Fruit fly (Drosophila melanogaster): ENCODE measurements around the gene dpr17.

dpr17 gene

DNA sequence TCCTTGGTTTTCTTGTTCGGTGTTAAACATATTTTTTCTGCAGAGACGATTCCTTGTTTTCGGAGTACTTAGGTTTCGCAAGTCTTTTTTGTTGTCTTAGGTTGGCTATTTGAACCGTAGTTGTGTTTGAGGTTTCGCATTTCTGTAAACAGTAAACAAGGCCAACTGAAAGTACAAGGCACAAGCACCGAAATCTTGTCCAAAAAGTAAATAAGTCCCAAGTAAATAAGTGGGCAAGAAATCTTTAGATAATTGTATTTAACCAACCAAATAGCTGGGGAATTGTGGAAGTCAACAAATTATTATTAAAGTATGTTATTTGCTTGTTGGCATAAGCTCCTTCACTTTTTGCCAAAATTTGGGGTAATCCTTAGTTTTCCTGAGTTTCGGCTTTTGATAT, 19.0 kb downstream of the dpr17 start:
- TF ChIP-seq CG4496 (GFP tag; IDR thresholded peaks at IDR 0.05) (no peak), Pif1A (GFP tag; optimal IDR thresholded peaks at IDR 0.05) (no peak), Pif1B (GFP tag; optimal IDR thresholded peaks at IDR 0.05) (no peak), CG9948 (tag; optimal IDR thresholded peaks at IDR 0.05) (no peak), CG12605 (GFP tag; IDR thresholded peaks at IDR 0.05) (no peak), gl (tag; optimal IDR thresholded peaks at IDR 0.05) (no peak), fd96Ca (GFP tag; IDR thresholded peaks at IDR 0.05) (no peak), CG17806 (tag; optimal IDR thresholded peaks at IDR 0.05) (no peak), rn (GFP tag; IDR thresholded peaks at IDR 0.05) (no peak), CG8301 (tag; optimal IDR thresholded peaks at IDR 0.05) (no peak)

DNA sequence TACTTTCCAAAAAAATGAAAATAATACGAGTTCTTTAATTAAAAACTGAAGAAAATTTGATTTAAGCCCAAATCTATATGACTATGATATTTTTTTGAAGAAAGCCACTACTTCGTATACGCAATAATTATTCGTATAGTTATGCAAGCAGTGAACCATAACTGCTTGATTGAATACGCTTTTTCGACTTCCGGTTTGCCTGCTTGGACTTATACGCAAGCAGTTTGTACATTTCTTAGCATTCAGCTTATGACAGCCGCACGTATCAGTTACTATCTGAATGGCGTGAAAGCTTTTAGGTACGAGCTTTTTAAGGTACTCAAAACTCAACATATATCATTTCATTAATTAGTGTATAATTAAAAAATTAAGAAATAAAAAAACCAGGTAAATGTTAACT, 26.5 kb downstream of the dpr17 start:
- TF ChIP-seq CG34367 (tag; optimal IDR thresholded peaks at IDR 0.05) = peak; percentile 78
- peak; percentile 51 for TF ChIP-seq Ets98B (GFP tag; IDR thresholded peaks at IDR 0.05)
- peak; percentile 15 for TF ChIP-seq Pif1B (GFP tag; optimal IDR thresholded peaks at IDR 0.05)
- TF ChIP-seq EcR (GFP tag; optimal IDR thresholded peaks at IDR 0.05) = no peak
- peak; percentile 48; the same call in 1 of the 2 replicates for TF ChIP-seq CG10348 (GFP tag; IDR thresholded peaks at IDR 0.05)
- peak; percentile 97 for TF ChIP-seq CG4496 (GFP tag; IDR thresholded peaks at IDR 0.05)
- peak; percentile 49 for TF ChIP-seq Pif1A (GFP tag; optimal IDR thresholded peaks at IDR 0.05)
- peak; percentile 65 for TF ChIP-seq D1 (tag; optimal IDR thresholded peaks at IDR 0.05)
- TF ChIP-seq CG13204 (GFP tag; optimal IDR thresholded peaks at IDR 0.05) = no peak
- TF ChIP-seq CG32121 (GFP tag; IDR thresholded peaks at IDR 0.05) = peak; percentile 75
- peak; percentile 85 for TF ChIP-seq rn (GFP tag; IDR thresholded peaks at IDR 0.05)
- peak; percentile 63 for TF ChIP-seq CG17806 (tag; optimal IDR thresholded peaks at IDR 0.05)
- TF ChIP-seq CG9948 (tag; optimal IDR thresholded peaks at IDR 0.05) = peak; percentile 44
- peak; percentile 75 for TF ChIP-seq Snoo (tag; optimal IDR thresholded peaks at IDR 0.05)
- TF ChIP-seq CG14655 (GFP tag; optimal IDR thresholded peaks at IDR 0.05) = peak; percentile 49
- TF ChIP-seq CG8159 (tag; optimal IDR thresholded peaks at IDR 0.05) = peak; percentile 62
- TF ChIP-seq CG15710 (tag; optimal IDR thresholded peaks at IDR 0.05) = peak; percentile 61
- TF ChIP-seq fd96Ca (GFP tag; IDR thresholded peaks at IDR 0.05) = peak; percentile 83
- TF ChIP-seq gl (tag; optimal IDR thresholded peaks at IDR 0.05) = peak; percentile 15
- TF ChIP-seq CG8301 (tag; optimal IDR thresholded peaks at IDR 0.05) = peak; percentile 33
- peak; percentile 59; the same call in 1 of the 2 replicates for TF ChIP-seq CG12605 (GFP tag; IDR thresholded peaks at IDR 0.05)

DNA sequence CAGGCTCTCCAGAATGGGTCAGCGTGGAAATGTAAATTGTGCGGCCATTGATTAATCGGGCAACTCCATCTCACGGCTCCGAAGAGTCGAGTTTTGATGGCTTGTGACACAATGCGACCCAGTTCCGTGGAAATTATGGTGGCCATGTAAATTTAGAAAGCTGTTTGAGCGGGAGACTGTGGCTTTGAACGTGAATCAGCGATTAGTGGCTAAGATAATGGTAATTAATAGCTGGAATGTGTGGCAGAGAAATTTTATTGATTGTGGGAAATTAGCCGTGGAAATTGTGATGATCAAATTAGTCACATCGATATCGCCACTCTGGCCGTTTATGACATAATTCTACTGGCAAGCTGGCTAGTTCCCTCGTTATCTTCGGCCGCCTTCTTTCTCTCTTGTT, 30.2 kb downstream of the dpr17 start:
- no peak for TF ChIP-seq CG32121 (GFP tag; IDR thresholded peaks at IDR 0.05)
- TF ChIP-seq CG12605 (GFP tag; IDR thresholded peaks at IDR 0.05) = no peak
- no peak for TF ChIP-seq rn (GFP tag; IDR thresholded peaks at IDR 0.05)

DNA sequence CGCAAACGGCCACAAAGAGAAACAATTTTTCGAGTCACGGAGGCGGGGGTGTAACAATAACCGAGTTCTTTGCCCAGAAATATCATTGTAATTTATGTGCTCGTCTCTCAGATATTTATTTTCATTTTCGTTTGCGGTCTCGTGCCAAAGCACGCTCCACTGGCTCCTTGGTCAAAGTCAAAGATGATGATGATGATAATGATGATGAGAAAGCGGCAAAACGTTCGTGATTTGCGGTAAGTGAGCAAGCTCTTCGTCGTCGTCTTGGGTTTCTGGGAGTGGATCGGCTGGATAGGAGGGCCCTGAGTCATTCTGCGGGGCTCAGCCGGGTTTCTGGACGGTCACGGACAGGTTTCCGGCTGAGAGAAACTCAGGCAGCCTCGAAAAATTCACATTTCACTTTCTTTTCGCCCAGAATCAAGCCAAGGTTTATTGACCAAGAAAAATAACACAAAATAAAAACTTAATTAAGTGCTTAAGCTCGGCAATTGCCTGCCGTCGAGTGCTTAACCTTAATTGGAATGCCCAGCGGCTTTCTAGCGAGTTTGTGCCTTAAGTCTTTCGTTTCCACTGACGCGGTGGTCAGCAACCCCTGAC, 30.9 kb downstream of the dpr17 start:
- no peak for TF ChIP-seq CG10348 (GFP tag; IDR thresholded peaks at IDR 0.05)
- TF ChIP-seq CG32121 (GFP tag; IDR thresholded peaks at IDR 0.05) = no peak
- TF ChIP-seq CG8301 (tag; optimal IDR thresholded peaks at IDR 0.05) = no peak
- TF ChIP-seq D1 (tag; optimal IDR thresholded peaks at IDR 0.05) = no peak
- no peak for TF ChIP-seq Pif1A (GFP tag; optimal IDR thresholded peaks at IDR 0.05)
- no peak for TF ChIP-seq gl (tag; optimal IDR thresholded peaks at IDR 0.05)
- TF ChIP-seq CG12605 (GFP tag; IDR thresholded peaks at IDR 0.05) = no peak
- no peak for TF ChIP-seq CG8159 (tag; optimal IDR thresholded peaks at IDR 0.05)
- TF ChIP-seq CG17806 (tag; optimal IDR thresholded peaks at IDR 0.05) = no peak
- TF ChIP-seq CG15710 (tag; optimal IDR thresholded peaks at IDR 0.05) = no peak
- TF ChIP-seq EcR (GFP tag; optimal IDR thresholded peaks at IDR 0.05) = no peak
- no peak for TF ChIP-seq CG14655 (GFP tag; optimal IDR thresholded peaks at IDR 0.05)
- TF ChIP-seq Ets98B (GFP tag; IDR thresholded peaks at IDR 0.05) = no peak
- TF ChIP-seq fd96Ca (GFP tag; IDR thresholded peaks at IDR 0.05) = no peak
- no peak for TF ChIP-seq CG9948 (tag; optimal IDR thresholded peaks at IDR 0.05)
- TF ChIP-seq Snoo (tag; optimal IDR thresholded peaks at IDR 0.05) = no peak
- no peak for TF ChIP-seq CG4496 (GFP tag; IDR thresholded peaks at IDR 0.05)
- TF ChIP-seq CG13204 (GFP tag; optimal IDR thresholded peaks at IDR 0.05) = no peak

DNA sequence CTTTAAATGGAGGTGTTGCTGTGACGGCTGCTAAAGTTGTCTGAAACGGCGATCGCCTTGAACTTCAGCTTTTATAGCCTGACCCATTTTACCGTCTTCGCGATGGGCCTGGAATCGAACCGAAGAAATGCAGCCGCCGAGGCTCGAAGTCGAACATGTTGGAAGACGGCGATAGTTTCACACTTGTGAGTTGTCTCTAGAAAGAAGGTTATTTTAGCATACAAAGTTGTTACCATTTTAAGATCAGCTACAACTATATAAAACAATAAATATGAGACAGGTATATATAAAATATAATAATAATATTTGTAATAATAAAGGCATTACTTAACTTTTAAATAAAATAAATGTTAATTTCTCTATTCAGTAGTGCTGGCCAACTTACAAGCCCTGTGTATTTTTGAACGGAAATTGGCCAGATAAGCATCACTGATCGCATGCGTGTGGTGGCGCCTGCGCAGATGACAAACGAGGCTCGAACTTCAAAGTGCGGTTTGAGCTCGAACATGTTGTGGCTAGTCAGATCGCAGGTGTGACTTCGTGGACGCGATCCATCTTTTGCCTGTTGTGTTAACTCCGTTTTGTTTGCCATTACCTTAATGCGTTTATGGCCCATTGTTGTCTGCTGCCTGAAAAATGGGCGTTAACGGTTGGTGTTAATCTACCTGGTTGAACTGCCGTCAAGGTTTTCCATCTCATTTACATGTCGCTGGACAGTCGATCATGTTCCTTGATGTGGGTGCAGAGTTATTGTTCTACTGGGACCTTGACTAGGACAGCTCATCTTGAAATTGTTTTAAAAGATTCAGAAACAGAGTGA, 33.7 kb downstream of the dpr17 start, which contains the start of gene CG4702:
CG4702 (minus strand) TSS at position 51 of the 820 bp plus-strand sequence.
- TF ChIP-seq CG14655 (GFP tag; optimal IDR thresholded peaks at IDR 0.05) (peak; percentile 12), EcR (GFP tag; optimal IDR thresholded peaks at IDR 0.05) (no peak), CG8159 (tag; optimal IDR thresholded peaks at IDR 0.05) (peak; percentile 5)

DNA sequence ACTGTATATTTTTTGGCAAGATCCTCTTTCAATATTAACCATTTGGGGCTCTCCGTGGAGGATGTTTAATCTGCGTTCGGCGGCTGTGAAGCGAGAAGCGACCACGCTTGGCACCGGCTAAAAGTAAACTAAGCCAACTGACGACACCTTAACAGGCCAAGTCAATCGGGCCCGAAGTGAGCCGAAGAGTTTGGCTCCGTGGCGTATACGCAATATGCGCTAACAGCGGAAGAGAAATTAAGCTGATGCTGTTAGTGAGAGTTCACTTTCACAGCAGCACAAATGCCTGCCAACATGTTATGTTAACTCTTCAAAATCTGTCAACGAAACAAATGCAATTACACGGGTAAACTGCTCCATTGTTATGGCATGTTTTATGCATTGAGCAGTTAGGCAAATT, 63.8 kb downstream of the dpr17 start, which contains the start of gene dpr15:
dpr15 (minus strand) TSS at position 101 of the 400 bp plus-strand sequence.
- TF ChIP-seq Snoo (tag; optimal IDR thresholded peaks at IDR 0.05) = no peak
- no peak for TF ChIP-seq D1 (tag; optimal IDR thresholded peaks at IDR 0.05)
- TF ChIP-seq CG8159 (tag; optimal IDR thresholded peaks at IDR 0.05) = no peak
- no peak for TF ChIP-seq CG9948 (tag; optimal IDR thresholded peaks at IDR 0.05)
- no peak for TF ChIP-seq CG14655 (GFP tag; optimal IDR thresholded peaks at IDR 0.05)
- TF ChIP-seq Pif1A (GFP tag; optimal IDR thresholded peaks at IDR 0.05) = no peak
- no peak for TF ChIP-seq CG17806 (tag; optimal IDR thresholded peaks at IDR 0.05)
- no peak for TF ChIP-seq rn (GFP tag; IDR thresholded peaks at IDR 0.05)
- no peak for TF ChIP-seq Pif1B (GFP tag; optimal IDR thresholded peaks at IDR 0.05)
- TF ChIP-seq CG10348 (GFP tag; IDR thresholded peaks at IDR 0.05) = no peak
